Worm (Caenorhabditis elegans): Measurements from ENCODE around the gene Y69E1A.5.

The Y69E1A.5 gene

DNA sequence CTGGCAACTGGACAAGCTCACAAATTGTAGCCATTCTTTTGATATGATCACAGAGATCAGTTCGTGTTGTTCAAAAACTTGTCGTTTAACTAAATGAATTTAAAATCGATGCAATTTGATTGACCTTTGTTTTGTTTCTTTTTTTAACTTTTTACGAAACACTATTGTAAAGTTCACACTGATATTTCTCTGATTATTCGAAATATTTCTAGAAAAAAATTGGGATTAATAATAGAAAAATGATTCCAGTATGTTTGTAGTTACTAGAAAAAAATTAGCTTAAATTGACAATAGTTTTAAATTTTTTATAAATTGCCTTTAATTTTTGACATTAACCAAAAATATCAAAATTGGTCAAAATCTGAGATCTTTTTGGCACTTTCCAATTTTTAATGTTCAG lies 48.2 kb downstream of the Y69E1A.5 start, which contains the start of gene ZK596.2:
Gene ZK596.2 (minus strand): TSS at position 101 of the 400 bp plus-strand sequence.
- TF ChIP-seq mdl-1 (tag; optimal IDR thresholded peaks at IDR 0.05), result no peak
- TF ChIP-seq blmp-1 (tag; optimal IDR thresholded peaks at IDR 0.05), result no peak
- TF ChIP-seq ceh-82 (tag; optimal IDR thresholded peaks at IDR 0.05), result no peak
- TF ChIP-seq pax-3 (tag; optimal IDR thresholded peaks at IDR 0.05), result no peak
- no peak for TF ChIP-seq unc-86 (tag; optimal IDR thresholded peaks at IDR 0.05)
